Fruit fly (Drosophila melanogaster) whole organism, embryonic: ENCODE measurements around the gene Ppt1.

ENCODE experiments used
- Antp ChIP-seq: fragments of 200-800 bp; sonication (Bioruptor generic); optimal IDR thresholded peaks from 3 replicates; lab custom pipeline; 2016; ENCODE audit warnings: missing biosample characterization, missing genetic modification characterization
- Bdp1 ChIP-seq: fragments of 200-800 bp; sonication (Bioruptor generic); optimal IDR thresholded peaks from 3 replicates; lab custom pipeline; 2016; ENCODE audit warnings: missing biosample characterization, missing genetic modification characterization
- Bgb ChIP-seq: fragments of 200-800 bp; sonication (Bioruptor generic); IDR thresholded peaks from 2 replicates; pipeline ENCODE4 v1.3.6; 2022; ENCODE audit warnings: missing biosample characterization, missing genetic modification characterization; ENCODE audit not compliant: partially characterized antibody
- CG10267 ChIP-seq: fragments of 200-800 bp; sonication (Bioruptor generic); optimal IDR thresholded peaks from 2 replicates; lab custom pipeline; 2018; ENCODE audit warnings: missing biosample characterization, mild to moderate bottlenecking, missing genetic modification characterization, moderate library complexity
- CG12659 ChIP-seq: fragments of 200-800 bp; sonication (Bioruptor generic); optimal IDR thresholded peaks from 3 replicates; lab custom pipeline; 2017; ENCODE audit warnings: mild to moderate bottlenecking, missing biosample characterization, missing genetic modification reagents, missing genetic modification characterization
- CG12744 ChIP-seq: fragments of 200-800 bp; sonication (Bioruptor generic); optimal IDR thresholded peaks from 2 replicates; lab custom pipeline; 2016; ENCODE audit warnings: missing biosample characterization, missing genetic modification characterization
- CG13123 ChIP-seq: fragments of 200-800 bp; sonication (Bioruptor generic); optimal IDR thresholded peaks from 2 replicates; lab custom pipeline; 2016; ENCODE audit warnings: missing biosample characterization, missing genetic modification characterization
- CG13624 ChIP-seq: fragments of 200-800 bp; sonication (Bioruptor generic); optimal IDR thresholded peaks from 2 replicates; lab custom pipeline; 2016; ENCODE audit warnings: missing biosample characterization, missing genetic modification characterization
- CG32532 ChIP-seq: fragments of 200-800 bp; sonication (Bioruptor generic); IDR thresholded peaks from 2 replicates; pipeline ENCODE4 v1.3.6; 2022; ENCODE audit warnings: missing biosample characterization, missing genetic modification characterization
- CG3995 ChIP-seq: fragments of 200-800 bp; sonication (Bioruptor generic); optimal IDR thresholded peaks from 3 replicates; lab custom pipeline; 2016; ENCODE audit warnings: missing biosample characterization, missing genetic modification characterization
- CG6791 ChIP-seq: fragments of 200-800 bp; sonication (Bioruptor generic); IDR thresholded peaks from 3 replicates; pipeline ENCODE4 v1.3.6; 2022; ENCODE audit warnings: missing biosample characterization, missing genetic modification characterization; ENCODE audit not compliant: partially characterized antibody
- CG6813 ChIP-seq: fragments of 200-800 bp; sonication (Bioruptor generic); optimal IDR thresholded peaks from 2 replicates; lab custom pipeline; 2017; ENCODE audit warnings: missing biosample characterization, missing genetic modification characterization, mild to moderate bottlenecking, moderate library complexity, missing genetic modification reagents
- CG7556 ChIP-seq: fragments of 200-800 bp; sonication (Bioruptor generic); optimal IDR thresholded peaks from 2 replicates; lab custom pipeline; 2017; ENCODE audit warnings: missing biosample characterization, mild to moderate bottlenecking, missing genetic modification characterization
- CG7839 ChIP-seq: fragments of 200-800 bp; sonication (Bioruptor generic); optimal IDR thresholded peaks from 3 replicates; lab custom pipeline; 2018; ENCODE audit warnings: missing biosample characterization, mild to moderate bottlenecking, missing genetic modification characterization, moderate library complexity
- CG9932 ChIP-seq: fragments of 200-800 bp; sonication (Bioruptor generic); IDR thresholded peaks from 2 replicates; pipeline ENCODE4 v1.3.6; 2022; ENCODE audit warnings: missing biosample characterization, missing genetic modification characterization
- CTCF ChIP-seq: fragments of 200-800 bp; sonication (Bioruptor generic); optimal IDR thresholded peaks from 2 replicates; lab custom pipeline; 2017; ENCODE audit warnings: missing biosample characterization, mild to moderate bottlenecking, missing genetic modification characterization, moderate library complexity
- CoRest ChIP-seq: fragments of 200-800 bp; sonication (Bioruptor generic); optimal IDR thresholded peaks from 3 replicates; lab custom pipeline; 2018; ENCODE audit warnings: missing biosample characterization, mild to moderate bottlenecking, missing genetic modification characterization, moderate library complexity
- D ChIP-seq, 2 experiments: fragments of 200-800 bp in 1 of 2; fragments of >200 bp in 1 of 2; sonication (Bioruptor generic) in 1 of 2; optimal IDR thresholded peaks; 2 replicates in 1 of 2; 3 replicates in 1 of 2; lab custom pipeline; 2017; ENCODE audit warnings: mild to moderate bottlenecking in 1 of 2, missing biosample characterization in 1 of 2, missing genetic modification characterization in 1 of 2, missing genetic modification reagents in 1 of 2
- Dbx ChIP-seq: fragments of 200-800 bp; sonication (Bioruptor generic); IDR thresholded peaks from 3 replicates; pipeline ENCODE4 v1.3.6; 2022; ENCODE audit warnings: missing biosample characterization, missing genetic modification characterization
- Dp ChIP-seq: fragments of 200-800 bp; sonication (Bioruptor generic); optimal IDR thresholded peaks from 2 replicates; lab custom pipeline; 2018; ENCODE audit warnings: missing biosample characterization, mild to moderate bottlenecking, missing genetic modification characterization, moderate library complexity
- Dref ChIP-seq: fragments of 200-800 bp; sonication (Bioruptor generic); IDR thresholded peaks from 2 replicates; pipeline ENCODE4 v1.3.6; 2022; ENCODE audit warnings: missing biosample characterization, missing genetic modification characterization
- Hr3 ChIP-seq: fragments of 200-800 bp; sonication (Bioruptor generic); optimal IDR thresholded peaks from 3 replicates; lab custom pipeline; 2016; ENCODE audit warnings: missing biosample characterization, missing genetic modification characterization
- Mad ChIP-seq: fragments of 200-800 bp; sonication (Bioruptor generic); optimal IDR thresholded peaks from 2 replicates; lab custom pipeline; 2016; ENCODE audit warnings: missing biosample characterization, missing genetic modification characterization
- Med ChIP-seq: fragments of 200-800 bp; sonication (Bioruptor generic); peaks from one replicate; lab custom pipeline; 2016; ENCODE audit warnings: missing biosample characterization, missing genetic modification characterization, mild to moderate bottlenecking, inconsistent platforms, moderate library complexity
- NK7.1 ChIP-seq: fragments of 200-800 bp; sonication (Bioruptor generic); optimal IDR thresholded peaks from 3 replicates; lab custom pipeline; 2016; ENCODE audit warnings: missing biosample characterization, missing genetic modification characterization
- Neu2 ChIP-seq: fragments of 200-800 bp; sonication (Bioruptor generic); optimal IDR thresholded peaks from 3 replicates; lab custom pipeline; 2016; ENCODE audit warnings: missing biosample characterization, missing genetic modification characterization, borderline replicate concordance
- PHDP ChIP-seq: fragments of 200-800 bp; sonication (Bioruptor generic); optimal IDR thresholded peaks from 3 replicates; lab custom pipeline; 2018; ENCODE audit warnings: missing biosample characterization, mild to moderate bottlenecking, missing genetic modification characterization, moderate library complexity
- Pdp1 ChIP-seq, 2 experiments: fragments of 200-800 bp; sonication (Bioruptor generic); optimal IDR thresholded peaks; 3 replicates each; lab custom pipeline; 2016; ENCODE audit warnings: missing biosample characterization in 2 of 2, missing genetic modification characterization in 2 of 2, mild to moderate bottlenecking in 1 of 2, moderate library complexity in 1 of 2
- Ptx1 ChIP-seq: fragments of 200-800 bp; sonication (Bioruptor generic); IDR thresholded peaks from 2 replicates; pipeline ENCODE4 v1.3.6; 2022; ENCODE audit warnings: missing biosample characterization, missing genetic modification characterization
- Rfx ChIP-seq: fragments of 200-800 bp; sonication (Bioruptor generic); IDR thresholded peaks from 2 replicates; pipeline ENCODE4 v1.3.6; 2022; ENCODE audit warnings: missing biosample characterization, missing genetic modification characterization
- Vsx1 ChIP-seq: fragments of 200-800 bp; sonication (Bioruptor generic); optimal IDR thresholded peaks from 2 replicates; lab custom pipeline; 2017; ENCODE audit warnings: missing biosample characterization, mild to moderate bottlenecking, missing genetic modification characterization, missing genetic modification reagents
- Xrp1 ChIP-seq: fragments of 200-800 bp; sonication (Bioruptor generic); IDR thresholded peaks from 2 replicates; pipeline ENCODE4 v1.3.6; 2022; ENCODE audit warnings: missing biosample characterization, missing genetic modification characterization
- YL-1 ChIP-seq: fragments of 200-800 bp; sonication (Bioruptor generic); optimal IDR thresholded peaks from 3 replicates; lab custom pipeline; 2017; ENCODE audit warnings: missing biosample characterization, mild to moderate bottlenecking, missing genetic modification characterization
- bbx ChIP-seq: fragments of 200-800 bp; sonication (Bioruptor generic); IDR thresholded peaks from 2 replicates; pipeline ENCODE4 v1.3.6; 2022; ENCODE audit warnings: missing biosample characterization, missing genetic modification characterization; ENCODE audit not compliant: partially characterized antibody
- chinmo ChIP-seq: fragments of 200-800 bp; sonication (Bioruptor generic); IDR thresholded peaks from 4 replicates; pipeline ENCODE4 v1.3.6; 2022; ENCODE audit warnings: missing biosample characterization, missing genetic modification characterization; ENCODE audit not compliant: partially characterized antibody
- ci ChIP-seq: fragments of 200-800 bp; sonication (Bioruptor generic); IDR thresholded peaks from 3 replicates; pipeline ENCODE4 v1.3.6; 2022; ENCODE audit warnings: missing biosample characterization, missing genetic modification characterization
- dmrt99B ChIP-seq: fragments of 200-800 bp; sonication (Bioruptor generic); optimal IDR thresholded peaks from 2 replicates; lab custom pipeline; 2018; ENCODE audit warnings: missing biosample characterization, mild to moderate bottlenecking, missing genetic modification characterization, moderate library complexity
- fd102C ChIP-seq: fragments of 200-800 bp; sonication (Bioruptor generic); optimal IDR thresholded peaks from 2 replicates; lab custom pipeline; 2018; ENCODE audit warnings: missing biosample characterization, mild to moderate bottlenecking, missing genetic modification characterization, moderate library complexity
- hkb ChIP-seq, 2 experiments: fragments of 200-800 bp in 1 of 2; fragments of >200 bp in 1 of 2; sonication (Bioruptor generic) in 1 of 2; IDR thresholded peaks in 1 of 2; optimal IDR thresholded peaks in 1 of 2; 2 replicates each; pipeline versions ENCODE4 v1.3.6 to Lab custom; 2017 to 2022; ENCODE audit warnings: missing biosample characterization in 1 of 2, missing genetic modification characterization in 1 of 2
- maf-S ChIP-seq: fragments of 200-800 bp; sonication (Bioruptor generic); optimal IDR thresholded peaks from 2 replicates; lab custom pipeline; 2016; ENCODE audit warnings: missing biosample characterization, missing genetic modification characterization
- mam ChIP-seq: fragments of 200-800 bp; sonication (Bioruptor generic); optimal IDR thresholded peaks from 3 replicates; lab custom pipeline; 2016; ENCODE audit warnings: missing biosample characterization, missing genetic modification characterization
- onecut ChIP-seq: fragments of 200-800 bp; sonication (Bioruptor generic); IDR thresholded peaks from 2 replicates; pipeline ENCODE4 v1.3.6; 2022; ENCODE audit warnings: missing biosample characterization, missing genetic modification characterization
- prd ChIP-seq, 3 experiments: fragments of >200 bp in 2 of 3; fragments of 200-800 bp in 1 of 3; sonication (Bioruptor generic) in 1 of 3; optimal IDR thresholded peaks in 2 of 3; IDR thresholded peaks in 1 of 3; 2 replicates in 2 of 3; 3 replicates in 1 of 3; pipeline versions ENCODE4 v1.3.6 to Lab custom; 2017 to 2022; ENCODE audit warnings: missing biosample characterization in 1 of 3, missing genetic modification characterization in 1 of 3
- ranshi ChIP-seq: fragments of 200-800 bp; sonication (Bioruptor generic); IDR thresholded peaks from 2 replicates; pipeline ENCODE4 v1.3.6; 2022; ENCODE audit warnings: missing biosample characterization, missing genetic modification characterization
- row ChIP-seq: fragments of 200-800 bp; sonication (Bioruptor generic); IDR thresholded peaks from 3 replicates; pipeline ENCODE4 v1.3.6; 2022; ENCODE audit warnings: missing biosample characterization, missing genetic modification characterization
- scrt ChIP-seq: fragments of 200-800 bp; sonication (Bioruptor generic); optimal IDR thresholded peaks from 2 replicates; lab custom pipeline; 2018; ENCODE audit warnings: missing biosample characterization, mild to moderate bottlenecking, missing genetic modification characterization, moderate library complexity
- slbo ChIP-seq: fragments of 200-800 bp; sonication (Bioruptor generic); IDR thresholded peaks from 2 replicates; pipeline ENCODE4 v1.3.6; 2022; ENCODE audit warnings: missing biosample characterization, missing genetic modification characterization
- sr ChIP-seq: fragments of 200-800 bp; sonication (Bioruptor generic); IDR thresholded peaks from 3 replicates; pipeline ENCODE4 v1.3.6; 2022; ENCODE audit warnings: missing biosample characterization, missing genetic modification characterization
- ttk ChIP-seq: fragments of 200-800 bp; sonication (Bioruptor generic); IDR thresholded peaks from 2 replicates; pipeline ENCODE4 v2.1.2; 2022; ENCODE audit warnings: missing biosample characterization, missing genetic modification characterization

Ppt1 gene

DNA sequence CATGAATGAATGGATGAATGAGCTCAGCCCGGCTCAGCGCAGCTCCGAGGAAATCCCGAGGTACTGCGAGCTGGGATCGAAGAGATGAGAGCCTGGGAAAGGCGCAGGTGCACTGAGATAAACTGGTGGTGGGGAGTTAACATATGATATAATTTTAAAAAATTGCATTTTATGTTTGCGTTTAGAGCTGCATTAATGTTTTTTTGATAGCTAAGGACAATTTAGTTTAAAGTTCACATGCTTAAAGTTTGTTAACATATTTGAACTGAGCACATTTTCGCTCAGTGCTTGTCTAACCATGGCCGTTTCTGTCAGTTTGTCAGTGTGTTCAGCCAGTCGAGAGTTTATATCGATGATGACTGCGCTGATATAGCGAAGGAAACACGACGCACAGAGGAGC lies 40.3 kb upstream of the Ppt1 start (continued):
- TF ChIP-seq D (optimal IDR thresholded peaks at IDR 0.05; lab: Kevin White, UChicago) (no peak), D (GFP tag; optimal IDR thresholded peaks at IDR 0.05; lab: Kevin White, UChicago) (no peak), slbo (0 out of 2 replicates have a peak, but pooled peaks have one; percentile 19), Med (GFP tag; lab: Kevin White, UChicago) (peak; percentile 40), CoRest (no peak), Xrp1 (GFP tag; lab: Robert Waterston, UW) (peak; percentile 23; the same call in 1 of the 2 replicates), Dbx (GFP tag; lab: Robert Waterston, UW) (0 out of 3 replicates have a peak, but pooled peaks have one; percentile 23), CG13624 (no peak), dmrt99B (tag; lab: Kevin White, UChicago) (peak; percentile 42), ranshi (GFP tag; lab: Robert Waterston, UW) (no peak), CTCF (GFP tag; lab: Kevin White, UChicago) (no peak), chinmo (GFP tag; lab: Robert Waterston, UW) (no peak), CG9932 (GFP tag; lab: Robert Waterston, UW) (peak; percentile 32; the same call in 1 of the 2 replicates), fd102C (GFP tag; lab: Kevin White, UChicago) (no peak), Rfx (GFP tag; lab: Robert Waterston, UW) (0 out of 2 replicates have a peak, but pooled peaks have one; percentile 38), Dref (GFP tag; lab: Robert Waterston, UW) (no peak), CG12659 (no peak), CG13123 (GFP tag; lab: Kevin White, UChicago) (no peak), Pdp1 (GFP tag; optimal IDR thresholded peaks at IDR 0.05; lab: Kevin White, UChicago) (peak in 1 of 2 experiments; percentile 4), sr (GFP tag; lab: Robert Waterston, UW) (no peak), Dp (GFP tag; lab: Kevin White, UChicago) (no peak), PHDP (no peak), Bdp1 (GFP tag; lab: Kevin White, UChicago) (no peak), scrt (GFP tag; lab: Kevin White, UChicago) (peak; percentile 6), CG12744 (GFP tag; lab: Kevin White, UChicago) (no peak), prd (optimal IDR thresholded peaks at IDR 0.05; lab: Kevin White, UChicago) (no peak), prd (GFP tag; IDR thresholded peaks at IDR 0.05; lab: Robert Waterston, UW) (peak; percentile 41; the same call in 2 of the 3 replicates), Ptx1 (GFP tag; lab: Robert Waterston, UW) (peak; percentile 31; the same call in 1 of the 2 replicates), CG6813 (peak; percentile 5), Antp (GFP tag; lab: Kevin White, UChicago) (peak; percentile 9), Neu2 (GFP tag; lab: Kevin White, UChicago) (no peak), YL-1 (GFP tag; lab: Kevin White, UChicago) (no peak), onecut (GFP tag; lab: Robert Waterston, UW) (no peak), CG6791 (GFP tag; lab: Robert Waterston, UW) (no peak), CG10267 (tag; lab: Kevin White, UChicago) (no peak), NK7.1 (GFP tag; lab: Kevin White, UChicago) (no peak), Hr3 (GFP tag; lab: Kevin White, UChicago) (no peak), Bgb (GFP tag; lab: Robert Waterston, UW) (no peak), hkb (optimal IDR thresholded peaks at IDR 0.05; lab: Kevin White, UChicago) (no peak), hkb (GFP tag; IDR thresholded peaks at IDR 0.05; lab: Robert Waterston, UW) (peak; percentile 26; the same call in 1 of the 2 replicates), CG32532 (GFP tag; lab: Robert Waterston, UW) (peak; percentile 6; the same call in 1 of the 2 replicates), CG7839 (tag; lab: Kevin White, UChicago) (peak; percentile 32), bbx (GFP tag; lab: Robert Waterston, UW) (no peak), Mad (GFP tag; lab: Kevin White, UChicago) (no peak), Vsx1 (GFP tag; lab: Kevin White, UChicago) (no peak), ttk (GFP tag; lab: Robert Waterston, UW) (no peak), ci (peak; percentile 30; the same call in 1 of the 3 replicates), row (peak; percentile 60), mam (peak; percentile 23), maf-S (no peak), CG3995 (GFP tag; lab: Kevin White, UChicago) (no peak), CG7556 (GFP tag; lab: Kevin White, UChicago) (no peak)
